Fruit fly (Drosophila melanogaster) whole organism: ENCODE data around the gene CG8142.

Experiments used
- CG8478 ChIP-seq: fragments of >200 bp; optimal IDR thresholded peaks from 2 replicates; lab custom pipeline; 2018; ENCODE audit warnings: inconsistent platforms
- Dll ChIP-seq: fragments of >200 bp; optimal IDR thresholded peaks from 2 replicates; lab custom pipeline; 2017
- EcR ChIP-seq, 2 experiments: fragments of >200 bp; optimal IDR thresholded peaks; 2 replicates each; lab custom pipeline; 2017; ENCODE audit warnings: missing biosample characterization in 2 of 2, missing genetic modification characterization in 2 of 2, missing genetic modification reagents in 2 of 2
- pan ChIP-seq: fragments of >200 bp; optimal IDR thresholded peaks from 2 replicates; lab custom pipeline; 2017
- psq ChIP-seq: fragments of >200 bp; optimal IDR thresholded peaks from 2 replicates; lab custom pipeline; 2017
- usp ChIP-seq: fragments of >200 bp; optimal IDR thresholded peaks from 2 replicates; lab custom pipeline; 2017; ENCODE audit warnings: missing biosample characterization, missing genetic modification characterization, mixed read lengths

The CG8142 gene

DNA sequence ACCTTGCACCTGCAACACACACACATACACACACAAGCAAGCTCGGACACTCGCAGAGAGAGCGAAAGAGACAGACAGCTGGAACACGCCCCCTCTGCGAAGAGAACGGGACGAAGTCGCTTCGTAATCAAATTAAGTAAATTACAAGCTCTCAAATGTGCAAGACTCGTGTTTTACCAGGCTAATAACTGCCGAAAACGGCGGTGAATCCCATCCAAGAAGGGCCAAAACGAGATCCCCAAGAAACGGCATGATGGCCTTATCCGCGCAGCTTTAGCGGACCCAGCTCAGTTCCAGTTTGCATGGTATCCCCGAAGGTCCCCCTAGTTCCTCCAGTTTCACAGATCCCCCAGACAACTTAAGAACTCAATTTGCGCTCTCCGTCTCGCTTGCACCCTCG is 40.5 kb downstream of the CG8142 start:
- TF ChIP-seq usp (GFP tag; lab: Kevin White, UChicago): no peak
- no peak for TF ChIP-seq CG8478 (lab: Kevin White, UChicago)
- no peak for TF ChIP-seq pan (lab: Kevin White, UChicago)
- TF ChIP-seq EcR (GFP tag; optimal IDR thresholded peaks at IDR 0.05; lab: Kevin White, UChicago): no peak
- no peak for TF ChIP-seq Dll (lab: Kevin White, UChicago)
- TF ChIP-seq psq (lab: Kevin White, UChicago): no peak

DNA sequence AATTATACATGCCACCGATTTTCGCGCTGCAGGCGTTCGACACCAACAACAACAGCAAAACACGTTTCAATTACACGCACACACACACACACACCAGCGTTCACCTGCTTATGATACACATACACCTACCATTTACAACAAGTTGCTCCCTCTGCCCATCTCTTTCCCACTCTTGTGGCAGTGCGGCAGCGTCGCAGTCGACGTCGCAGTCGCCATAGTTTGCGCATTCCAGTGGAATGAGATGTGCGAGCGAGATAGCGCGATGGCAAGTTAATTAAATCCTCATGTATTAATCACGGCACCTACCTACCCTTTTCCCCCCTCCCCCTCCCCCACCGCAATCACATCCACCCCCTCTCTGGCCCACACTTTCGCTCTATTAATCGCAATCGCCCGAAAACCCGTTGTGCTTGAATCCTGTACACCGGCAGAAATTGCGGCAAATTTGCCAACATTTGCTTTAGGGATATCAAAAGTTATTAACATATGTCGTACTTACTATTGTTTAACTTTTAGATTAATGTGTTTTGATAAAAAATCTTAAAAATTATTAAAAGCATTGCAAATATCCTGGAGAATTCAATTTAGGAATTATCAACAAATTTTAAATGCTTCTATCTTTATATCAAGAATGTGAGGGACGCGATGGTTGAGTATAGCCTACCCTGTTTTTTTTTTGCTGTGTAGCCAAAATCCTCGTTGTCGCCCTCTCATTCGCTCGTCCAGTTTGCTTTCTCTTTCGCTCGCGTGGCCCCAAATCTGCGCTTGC is 42.0 kb downstream of the CG8142 start:
- TF ChIP-seq pan (lab: Kevin White, UChicago) (no peak), psq (lab: Kevin White, UChicago) (no peak), usp (GFP tag; lab: Kevin White, UChicago) (no peak), Dll (lab: Kevin White, UChicago) (no peak), EcR (GFP tag; optimal IDR thresholded peaks at IDR 0.05; lab: Kevin White, UChicago) (no peak), CG8478 (lab: Kevin White, UChicago) (no peak)

DNA sequence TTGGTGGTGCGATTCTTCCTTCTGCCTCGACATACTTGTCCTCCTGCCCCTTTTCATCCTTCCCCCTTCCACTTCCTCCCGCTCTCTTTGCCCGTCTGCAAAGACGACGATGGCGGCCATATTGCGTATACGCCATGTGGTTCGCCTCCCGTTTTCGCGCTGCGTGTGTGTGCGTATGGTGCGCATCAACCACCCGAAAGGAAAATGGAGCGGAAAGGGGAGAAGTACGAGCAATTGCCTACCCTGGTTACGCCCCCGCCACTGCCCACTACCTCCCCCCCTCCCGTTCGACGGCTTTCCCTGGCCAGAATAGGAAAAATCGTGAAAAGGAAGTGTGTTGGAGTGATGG is 44.7 kb downstream of the CG8142 start:
- no peak for TF ChIP-seq Dll (lab: Kevin White, UChicago)
- no peak for TF ChIP-seq EcR (GFP tag; optimal IDR thresholded peaks at IDR 0.05; lab: Kevin White, UChicago)
- no peak for TF ChIP-seq CG8478 (lab: Kevin White, UChicago)
- no peak for TF ChIP-seq pan (lab: Kevin White, UChicago)
- TF ChIP-seq psq (lab: Kevin White, UChicago): no peak
- no peak for TF ChIP-seq usp (GFP tag; lab: Kevin White, UChicago)

DNA sequence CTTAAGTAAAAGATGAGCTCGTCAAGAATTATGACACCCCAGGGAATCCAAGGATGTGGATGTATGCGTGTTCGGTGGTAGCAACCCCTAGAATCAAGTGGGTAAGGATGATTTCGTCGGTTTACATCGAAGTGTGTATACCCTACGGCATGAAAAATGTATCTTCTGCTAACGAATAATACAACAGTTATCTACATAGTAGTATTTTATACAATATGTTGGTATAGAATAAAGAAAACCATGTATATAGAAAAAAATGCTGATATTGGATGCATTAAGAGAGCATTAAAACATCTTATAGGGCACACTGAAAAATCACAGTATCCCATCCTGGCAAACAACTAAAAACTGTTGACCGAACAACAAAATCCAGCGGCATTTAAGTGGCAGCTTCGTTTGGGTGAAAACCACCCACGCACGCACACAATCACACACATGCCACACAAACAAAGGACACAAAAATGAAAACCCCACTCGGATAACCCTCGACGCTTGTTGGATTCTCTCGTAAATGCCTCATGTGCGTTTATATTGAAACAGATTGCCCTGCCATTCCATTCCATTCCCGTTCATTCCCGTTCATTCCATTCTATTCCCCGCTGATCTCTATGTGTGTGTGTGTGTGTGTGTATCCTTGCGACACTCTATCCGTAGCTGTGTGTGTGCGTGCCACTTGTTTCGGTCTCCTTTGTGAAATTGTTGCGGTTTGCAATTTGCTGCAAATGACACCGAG is 45.3 kb downstream of the CG8142 start:
- TF ChIP-seq usp (GFP tag; lab: Kevin White, UChicago) (no peak), pan (lab: Kevin White, UChicago) (no peak), CG8478 (lab: Kevin White, UChicago) (no peak), psq (lab: Kevin White, UChicago) (no peak), Dll (lab: Kevin White, UChicago) (no peak), EcR (GFP tag; optimal IDR thresholded peaks at IDR 0.05; lab: Kevin White, UChicago) (no peak)
